Worm (Caenorhabditis elegans): ENCODE measurements around the gene glr-1.

The glr-1 gene

DNA sequence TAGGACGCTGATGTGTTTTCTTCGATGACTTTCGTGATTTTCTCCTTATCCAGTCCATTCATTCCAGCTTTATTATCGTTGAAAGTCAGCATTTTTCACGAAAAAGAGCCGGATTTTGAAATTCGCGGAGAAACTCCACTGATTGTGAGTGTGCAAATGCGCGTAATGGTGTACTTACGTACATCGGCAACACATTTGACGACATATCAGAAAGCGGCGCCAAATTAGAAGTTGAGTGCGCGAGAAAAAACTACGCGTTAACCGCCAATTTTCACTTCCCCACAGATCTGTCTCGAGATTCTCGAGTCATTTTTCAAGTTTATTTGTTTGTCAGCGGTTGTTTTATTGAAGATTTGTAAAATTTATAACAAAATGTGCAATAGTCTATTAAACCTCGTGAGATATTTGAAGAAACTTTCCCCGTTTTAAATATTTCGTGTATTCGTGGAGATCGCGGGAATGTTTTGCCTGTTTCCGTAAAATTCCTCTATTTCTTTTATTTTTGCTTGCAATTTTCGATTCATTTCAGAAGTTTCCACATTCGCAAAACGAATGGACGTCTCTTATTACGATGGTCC lies 40.1 kb upstream of the glr-1 start, which contains the start of the genes polk-1 and gpr-1 (continued):
- TF ChIP-seq ceh-91 (GFP tag; IDR thresholded peaks at IDR 0.05) (peak; percentile 74), dox-1 (GFP tag; IDR thresholded peaks at IDR 0.05) (peak; percentile 74), efl-1 (GFP tag; optimal IDR thresholded peaks at IDR 0.05) (peak; percentile 89), ekl-4 (GFP tag; IDR thresholded peaks at IDR 0.05) (0 out of 2 replicates have a peak, but pooled peaks have one; percentile 16), Y79H2A.3 (GFP tag; conservative IDR thresholded peaks at IDR 0.05) (peak; percentile 59; the same call in 1 of the 2 replicates), lin-54 (GFP tag; optimal IDR thresholded peaks at IDR 0.05) (peak; percentile 59), snpc-3.4 (tag; optimal IDR thresholded peaks at IDR 0.05) (peak; percentile 63), F10E7.11 (tag; optimal IDR thresholded peaks at IDR 0.05) (no peak), bed-2 (GFP tag; IDR thresholded peaks at IDR 0.05) (no peak), egl-44 (GFP tag; IDR thresholded peaks at IDR 0.05) (no peak), madf-3 (GFP tag; IDR thresholded peaks at IDR 0.05) (peak; percentile 81), xnd-1 (tag; optimal IDR thresholded peaks at IDR 0.05) (peak; percentile 70), ztf-25 (GFP tag; IDR thresholded peaks at IDR 0.05) (no peak), hmg-1.2 (GFP tag; IDR thresholded peaks at IDR 0.05) (no peak; the same call in 1 of the 2 replicates), madf-8 (GFP tag; conservative IDR thresholded peaks at IDR 0.05) (peak; percentile 87), ztf-22 (GFP tag; optimal IDR thresholded peaks at IDR 0.05) (no peak)

- TF ChIP-seq snpc-1.3 (tag; optimal IDR thresholded peaks at IDR 0.05; ENCODE audit: insufficient read depth) (no peak), Y79H2A.3 (GFP tag; conservative IDR thresholded peaks at IDR 0.05) (no peak), ceh-40 (GFP tag; IDR thresholded peaks at IDR 0.05) (no peak), zfh-2 (GFP tag; conservative IDR thresholded peaks at IDR 0.05) (no peak), lin-40 (tag; optimal IDR thresholded peaks at IDR 0.05) (no peak), ama-1 (optimal IDR thresholded peaks at IDR 0.05) (no peak), ama-1 (GFP tag; optimal IDR thresholded peaks at IDR 0.05) (no peak), athp-1 (tag; optimal IDR thresholded peaks at IDR 0.05) (no peak), K11D2.4 (GFP tag; IDR thresholded peaks at IDR 0.05) (no peak), egl-44 (GFP tag; IDR thresholded peaks at IDR 0.05) (no peak), Y56A3A.18 (GFP tag; IDR thresholded peaks at IDR 0.05) (no peak), F22D6.2 (tag; optimal IDR thresholded peaks at IDR 0.05) (no peak), mcd-1 (GFP tag; IDR thresholded peaks at IDR 0.05) (no peak), ets-4 (GFP tag; optimal IDR thresholded peaks at IDR 0.05) (no peak), F52B5.7 (tag; optimal IDR thresholded peaks at IDR 0.05) (no peak), nfyb-1 (GFP tag; IDR thresholded peaks at IDR 0.05) (no peak)
Observed at ce11 chrIII:8625125-8625524, 36.7 kb upstream of the glr-1 start.

DNA sequence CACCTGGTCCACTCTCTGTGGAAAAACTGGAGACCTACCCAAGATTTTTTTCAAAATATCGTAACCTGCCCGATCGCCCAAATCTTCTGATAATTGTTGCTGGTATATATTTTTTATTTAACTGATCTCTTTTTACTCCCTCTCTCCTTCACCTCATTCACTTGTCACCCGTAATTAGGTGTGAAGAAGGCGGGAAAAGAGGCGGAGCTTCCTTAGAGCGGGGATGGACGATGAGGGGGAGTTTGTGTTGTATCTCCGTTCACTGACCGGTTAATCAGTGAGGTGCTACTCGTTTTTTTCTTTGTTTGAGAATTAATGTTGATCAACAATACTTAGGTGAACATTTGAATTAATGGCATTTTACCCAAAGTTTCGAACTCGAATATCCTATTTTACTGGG lies 34.0 kb upstream of the glr-1 start, which contains the start of gene ceh-16:
ceh-16 (plus strand) TSS at position 301 of the 400 bp plus-strand sequence.
- TF ChIP-seq sptf-2 (GFP tag; optimal IDR thresholded peaks at IDR 0.05) (no peak), nhr-27 (tag; optimal IDR thresholded peaks at IDR 0.05) (no peak), ceh-40 (GFP tag; IDR thresholded peaks at IDR 0.05) (no peak), repo-1 (tag; optimal IDR thresholded peaks at IDR 0.05) (no peak), mel-28 (tag; optimal IDR thresholded peaks at IDR 0.05; ENCODE audit: borderline replicate concordance) (no peak), Y79H2A.3 (GFP tag; conservative IDR thresholded peaks at IDR 0.05) (no peak), atf-7 (tag; optimal IDR thresholded peaks at IDR 0.05) (no peak)

DNA sequence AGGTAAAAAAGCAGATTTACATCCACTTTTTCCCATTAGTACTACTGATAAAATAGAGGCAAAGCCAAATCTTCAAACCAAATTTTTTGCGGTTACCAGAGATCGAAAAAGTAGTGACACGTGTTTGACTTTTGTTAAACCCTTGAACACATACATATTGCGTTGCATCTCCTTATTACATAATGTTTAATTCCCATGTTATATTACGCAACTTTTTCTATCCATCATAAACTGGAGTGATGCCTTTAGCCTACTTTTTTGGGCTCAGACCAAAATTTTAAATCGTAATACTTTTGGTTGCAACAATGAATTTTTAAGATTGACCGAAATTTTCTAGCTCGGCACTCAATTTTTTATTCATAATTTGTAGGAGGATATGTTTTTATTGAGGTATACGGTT lies 33.5 kb upstream of the glr-1 start:
- no peak for TF ChIP-seq ztf-22 (GFP tag; optimal IDR thresholded peaks at IDR 0.05)
- no peak for TF ChIP-seq attf-3 (GFP tag; conservative IDR thresholded peaks at IDR 0.05)
- no peak for TF ChIP-seq snpc-1.1 (tag; optimal IDR thresholded peaks at IDR 0.05; ENCODE audit: insufficient read depth)
- no peak for TF ChIP-seq F23B12.7 (tag; optimal IDR thresholded peaks at IDR 0.05; ENCODE audit: insufficient read depth)
- TF ChIP-seq F49E8.2 (tag; optimal IDR thresholded peaks at IDR 0.05; ENCODE audit: insufficient read depth), result no peak
- no peak for TF ChIP-seq aptf-2 (GFP tag; conservative IDR thresholded peaks at IDR 0.05)
- no peak for TF ChIP-seq nhr-90 (tag; optimal IDR thresholded peaks at IDR 0.05)
- TF ChIP-seq nhr-179 (tag; optimal IDR thresholded peaks at IDR 0.05), result no peak
- no peak for TF ChIP-seq mcd-1 (GFP tag; IDR thresholded peaks at IDR 0.05)
- TF ChIP-seq chd-7 (tag; optimal IDR thresholded peaks at IDR 0.05), result no peak
- no peak for TF ChIP-seq lin-35 (GFP tag; optimal IDR thresholded peaks at IDR 0.05)
- TF ChIP-seq attf-6 (GFP tag; IDR thresholded peaks at IDR 0.05), result no peak

Measured in whole organism, young adult.